Worm (Caenorhabditis elegans) whole organism, L1 larva: ENCODE results near the gene nspg-5.

Experiments used
- lin-35 ChIP-seq, 2 experiments: fragments of 150-350 bp; optimal IDR thresholded peaks; 2 replicates each; lab custom pipeline; 2014; ENCODE audit warnings: missing biosample characterization in 2 of 2, missing genetic modification characterization in 2 of 2, missing genetic modification reagents in 2 of 2
- lsy-2 ChIP-seq, 2 experiments: fragments of 150-350 bp; optimal IDR thresholded peaks; 2 replicates each; lab custom pipeline; 2014; ENCODE audit warnings: missing biosample characterization in 2 of 2, missing genetic modification characterization in 2 of 2

DNA sequence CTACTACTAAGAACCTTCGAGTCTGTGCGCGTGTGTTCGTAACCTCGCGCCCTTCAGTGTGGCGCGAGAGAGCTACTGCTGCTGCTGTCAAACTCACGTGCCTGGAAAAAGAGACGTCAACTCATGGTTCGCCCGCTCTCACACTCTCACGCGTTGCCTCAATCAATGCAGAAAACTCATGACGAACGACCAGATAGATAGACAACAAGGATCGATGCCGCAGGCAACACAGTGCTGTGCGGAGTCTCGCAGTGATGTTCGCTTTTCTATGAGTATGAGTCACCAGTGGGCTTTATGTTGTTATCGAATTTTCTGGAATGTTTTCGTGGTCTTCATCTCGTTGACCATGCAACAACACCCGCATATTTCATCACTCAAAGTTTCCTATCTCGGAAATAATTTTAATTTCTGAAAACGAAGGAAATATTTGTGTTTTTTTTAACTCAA lies 10.2 kb upstream of the nspg-5 start:
- peak; percentile 34 to 82 for TF ChIP-seq lin-35 (GFP tag; optimal IDR thresholded peaks at IDR 0.05; lab: Kevin White, UChicago)
- peak; percentile 58 for TF ChIP-seq lsy-2 (tag; optimal IDR thresholded peaks at IDR 0.05; lab: Kevin White, UChicago)
